Fruit fly (Drosophila melanogaster): ENCODE measurements around the gene CG31704.

Gene CG31704

DNA sequence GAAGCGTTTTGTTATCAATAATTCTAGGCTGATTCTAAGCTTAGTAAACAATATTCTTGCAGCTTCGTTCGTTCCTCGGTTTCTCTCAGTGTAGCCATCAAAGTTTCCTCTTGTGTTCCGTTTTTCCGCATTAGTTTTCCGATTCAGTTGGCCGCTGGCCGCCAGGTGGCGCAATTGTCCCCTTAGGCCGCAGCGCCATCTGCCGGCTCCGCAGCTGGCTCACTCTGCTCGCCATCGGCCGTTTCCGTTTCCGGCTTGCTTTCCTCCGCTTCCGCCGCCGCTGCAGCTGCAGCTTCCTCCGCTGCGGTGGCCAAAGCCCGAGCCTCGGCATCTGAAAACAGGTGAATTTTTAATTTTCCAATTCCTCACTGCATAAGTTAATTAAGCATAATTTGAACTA is 24.1 kb upstream of the CG31704 start (continued):
- TF ChIP-seq ap (GFP tag; IDR thresholded peaks at IDR 0.05), result peak; percentile 91
- TF ChIP-seq ssp (GFP tag; IDR thresholded peaks at IDR 0.05), result peak; percentile 68
- peak; percentile 96 for TF ChIP-seq Neu2 (GFP tag; optimal IDR thresholded peaks at IDR 0.05; ENCODE audit: borderline replicate concordance)
- TF ChIP-seq CG9932 (GFP tag; IDR thresholded peaks at IDR 0.05), result peak; percentile 65
- TF ChIP-seq slbo (GFP tag; IDR thresholded peaks at IDR 0.05), result peak; percentile 82
- TF ChIP-seq Hr51 (GFP tag; optimal IDR thresholded peaks at IDR 0.05), result peak; percentile 55 to 84
- TF ChIP-seq slou (GFP tag; optimal IDR thresholded peaks at IDR 0.05), result peak; percentile 91
- peak; percentile 90 for TF ChIP-seq CG14710 (tag; optimal IDR thresholded peaks at IDR 0.05)
- peak; percentile 60 for TF ChIP-seq Abd-B (GFP tag; optimal IDR thresholded peaks at IDR 0.05)
- peak; percentile 81 for TF ChIP-seq Ssrp (tag; optimal IDR thresholded peaks at IDR 0.05)
- peak; percentile 93 for TF ChIP-seq CG10543 (GFP tag; optimal IDR thresholded peaks at IDR 0.05)
- TF ChIP-seq CG11247 (GFP tag; IDR thresholded peaks at IDR 0.05), result peak; percentile 90
- TF ChIP-seq chn (GFP tag; optimal IDR thresholded peaks at IDR 0.05), result peak; percentile 93
- TF ChIP-seq croc (GFP tag; conservative IDR thresholded peaks at IDR 0.05), result peak; percentile 84
- peak; percentile 75 for TF ChIP-seq Nf-YB (GFP tag; optimal IDR thresholded peaks at IDR 0.05)
- peak; percentile 98 for TF ChIP-seq CG4424 (GFP tag; optimal IDR thresholded peaks at IDR 0.05)
- TF ChIP-seq CG1233 (GFP tag; optimal IDR thresholded peaks at IDR 0.05), result peak; percentile 97
- peak; percentile 100 for TF ChIP-seq Med (GFP tag)
- TF ChIP-seq Hand (GFP tag; optimal IDR thresholded peaks at IDR 0.05), result peak; percentile 79
- peak; percentile 52 for TF ChIP-seq MESR4 (GFP tag; optimal IDR thresholded peaks at IDR 0.05)
- TF ChIP-seq CG1529 (GFP tag; optimal IDR thresholded peaks at IDR 0.05), result peak; percentile 96
- TF ChIP-seq tna (GFP tag; IDR thresholded peaks at IDR 0.05; ENCODE audit: partially characterized antibody), result no peak
- TF ChIP-seq sens (GFP tag), result peak; percentile 99
- peak; percentile 88 for TF ChIP-seq ttk (GFP tag; IDR thresholded peaks at IDR 0.05)
- TF ChIP-seq fd64A (GFP tag; optimal IDR thresholded peaks at IDR 0.05), result peak; percentile 97
- peak; percentile 61 for TF ChIP-seq CG3847 (GFP tag; IDR thresholded peaks at IDR 0.05)
- no peak for TF ChIP-seq bbx (GFP tag; IDR thresholded peaks at IDR 0.05; ENCODE audit: partially characterized antibody)
- no peak for TF ChIP-seq Doc2 (GFP tag; IDR thresholded peaks at IDR 0.05)
- TF ChIP-seq CG2120 (GFP tag; optimal IDR thresholded peaks at IDR 0.05), result peak; percentile 43
- peak; percentile 66 for TF ChIP-seq CG12769 (tag; optimal IDR thresholded peaks at IDR 0.05)
- TF ChIP-seq dan (GFP tag; IDR thresholded peaks at IDR 0.05), result no peak; the same call in 1 of the 2 replicates
- peak; percentile 94 for TF ChIP-seq CTCF (GFP tag; optimal IDR thresholded peaks at IDR 0.05)
- TF ChIP-seq Stat92E (GFP tag; optimal IDR thresholded peaks at IDR 0.05), result no peak
- peak; percentile 23 for TF ChIP-seq pros (GFP tag; optimal IDR thresholded peaks at IDR 0.05)
- peak; percentile 85 for TF ChIP-seq CG10366 (GFP tag; IDR thresholded peaks at IDR 0.05)
- TF ChIP-seq CG14667 (GFP tag; IDR thresholded peaks at IDR 0.05), result peak; percentile 76; the same call in 1 of the 2 replicates
- TF ChIP-seq CG10979 (tag; optimal IDR thresholded peaks at IDR 0.05), result peak; percentile 93
- peak; percentile 77 for TF ChIP-seq ERR (GFP tag; optimal IDR thresholded peaks at IDR 0.05)
- TF ChIP-seq hb (GFP tag; IDR thresholded peaks at IDR 0.05; ENCODE audit: partially characterized antibody), result no peak
- peak; percentile 64 for TF ChIP-seq Ravus (GFP tag; IDR thresholded peaks at IDR 0.05)
- peak; percentile 83 for TF ChIP-seq bigmax (GFP tag; optimal IDR thresholded peaks at IDR 0.05)
- no peak for TF ChIP-seq CG14860 (GFP tag; IDR thresholded peaks at IDR 0.05; ENCODE audit: partially characterized antibody)
- TF ChIP-seq lmd (GFP tag; IDR thresholded peaks at IDR 0.05), result peak; percentile 78
- peak; percentile 78 for TF ChIP-seq Aef1 (GFP tag; IDR thresholded peaks at IDR 0.05)
- peak; percentile 98 for TF ChIP-seq fd102C (GFP tag; optimal IDR thresholded peaks at IDR 0.05)
- peak; percentile 91 for TF ChIP-seq CHES-1-like (GFP tag; optimal IDR thresholded peaks at IDR 0.05)
- TF ChIP-seq Sox102F (GFP tag; optimal IDR thresholded peaks at IDR 0.05), result peak; percentile 86
- peak; percentile 88 for TF ChIP-seq oc (tag; optimal IDR thresholded peaks at IDR 0.05)
- peak; percentile 74 for TF ChIP-seq CG15073 (GFP tag; optimal IDR thresholded peaks at IDR 0.05)
- peak; percentile 94 for TF ChIP-seq ewg (GFP tag; optimal IDR thresholded peaks at IDR 0.05)
- peak; percentile 90 for TF ChIP-seq CG2116 (GFP tag; optimal IDR thresholded peaks at IDR 0.05)
